Worm (Caenorhabditis elegans) whole organism, L4/young adult: ENCODE results near the gene T28F12.1.
"Not testable (repeated sequence)": the region's sequence is repeated elsewhere in the genome, so short reads cannot be mapped to it uniquely, and the experiment has no call there.

Experiments
- W03F9.2 ChIP-seq: fragments of 150-350 bp; optimal IDR thresholded peaks from 2 replicates; lab custom pipeline; 2014; ENCODE audit warnings: missing biosample characterization, missing genetic modification characterization
- dao-5 ChIP-seq: sonication (generic microtip); optimal IDR thresholded peaks from 2 replicates; lab custom pipeline; 2016; ENCODE audit warnings: missing genotype, missing genetic modification characterization, moderate library complexity, missing compliant biosample characterization
- him-1 ChIP-seq: sonication (generic microtip); optimal IDR thresholded peaks from 2 replicates; lab custom pipeline; 2016; ENCODE audit warnings: missing genotype, missing genetic modification reagents, missing genetic modification characterization, missing compliant biosample characterization

- TF ChIP-seq him-1; dao-5 (tag; lab: Kevin White, UChicago); W03F9.2 (tag; lab: Kevin White, UChicago): not testable (repeated sequence)
These were observed 40.7 kb downstream of the T28F12.1 start, which contains the start of gene Y61A9LA.12 for ce11 chrV:4553572-4553971.
